Fruit fly (Drosophila melanogaster): ENCODE measurements around the gene CG6293.

Gene CG6293

dm6 chr3R:10265552-10266137 lies 45.8 kb downstream of the CG6293 start (continued):
- TF ChIP-seq Ets96B (tag; optimal IDR thresholded peaks at IDR 0.05) = no peak
- TF ChIP-seq CG6792 (GFP tag; optimal IDR thresholded peaks at IDR 0.05) = peak; percentile 65
- TF ChIP-seq CG6808 (GFP tag; optimal IDR thresholded peaks at IDR 0.05) = no peak
- TF ChIP-seq cyc (GFP tag; optimal IDR thresholded peaks at IDR 0.05) = peak; percentile 70
- peak; percentile 56 for TF ChIP-seq OdsH (GFP tag; optimal IDR thresholded peaks at IDR 0.05)
- no peak for TF ChIP-seq spab (GFP tag; optimal IDR thresholded peaks at IDR 0.05)
- peak; percentile 64 for TF ChIP-seq CG8632 (GFP tag; optimal IDR thresholded peaks at IDR 0.05)
- TF ChIP-seq lz (GFP tag; optimal IDR thresholded peaks at IDR 0.05) = peak; percentile 80
- TF ChIP-seq Sox14 (GFP tag; optimal IDR thresholded peaks at IDR 0.05) = peak; percentile 57
- peak; percentile 22 for TF ChIP-seq Hr4 (GFP tag; optimal IDR thresholded peaks at IDR 0.05)
- peak; percentile 58 for TF ChIP-seq vri (GFP tag; optimal IDR thresholded peaks at IDR 0.05)
- TF ChIP-seq Lpt (GFP tag; optimal IDR thresholded peaks at IDR 0.05) = peak; percentile 48
- peak; percentile 46 for TF ChIP-seq Eip93F (GFP tag; optimal IDR thresholded peaks at IDR 0.05)
- TF ChIP-seq salr (GFP tag; optimal IDR thresholded peaks at IDR 0.05) = peak in 1 of 2 experiments; percentile 24
- TF ChIP-seq CG10631 (GFP tag; optimal IDR thresholded peaks at IDR 0.05) = peak; percentile 69
- TF ChIP-seq pdm3 (GFP tag; optimal IDR thresholded peaks at IDR 0.05) = peak; percentile 52
- TF ChIP-seq Sox15 (GFP tag; optimal IDR thresholded peaks at IDR 0.05) = peak; percentile 19
- TF ChIP-seq CG8119 (GFP tag; IDR thresholded peaks at IDR 0.05) = peak; percentile 79
- TF ChIP-seq acj6 (GFP tag; optimal IDR thresholded peaks at IDR 0.05) = peak; percentile 76
- no peak for TF ChIP-seq fd85E (GFP tag; optimal IDR thresholded peaks at IDR 0.05)
- TF ChIP-seq CG4318 (GFP tag; optimal IDR thresholded peaks at IDR 0.05) = peak; percentile 9
- peak; percentile 65 for TF ChIP-seq CG32006 (GFP tag; optimal IDR thresholded peaks at IDR 0.05)
- peak; percentile 47 for TF ChIP-seq Gug (GFP tag; IDR thresholded peaks at IDR 0.05)
- peak; percentile 20 for TF ChIP-seq fd59A (GFP tag; optimal IDR thresholded peaks at IDR 0.05)
- TF ChIP-seq CG10669 (GFP tag; optimal IDR thresholded peaks at IDR 0.05) = peak; percentile 3
- TF ChIP-seq fkh (GFP tag; optimal IDR thresholded peaks at IDR 0.05) = no peak
- peak; percentile 68 for TF ChIP-seq CG3919 (GFP tag; optimal IDR thresholded peaks at IDR 0.05)
- peak; percentile 46 for TF ChIP-seq CG6276 (GFP tag; optimal IDR thresholded peaks at IDR 0.05)
- TF ChIP-seq svp (GFP tag) = peak; percentile 90
- peak; percentile 62 for TF ChIP-seq net (GFP tag; optimal IDR thresholded peaks at IDR 0.05)
- TF ChIP-seq esn (GFP tag; optimal IDR thresholded peaks at IDR 0.05) = peak; percentile 80
- TF ChIP-seq CG34406 (GFP tag; optimal IDR thresholded peaks at IDR 0.05) = peak; percentile 86
- peak; percentile 18; the same call in 2 of the 3 replicates for TF ChIP-seq CG6163 (GFP tag; IDR thresholded peaks at IDR 0.05)
- TF ChIP-seq Sox102F (GFP tag; optimal IDR thresholded peaks at IDR 0.05) = peak; percentile 74
- no peak for TF ChIP-seq Hr38 (GFP tag; optimal IDR thresholded peaks at IDR 0.05)

dm6 chr3R:10264601-10265421 lies 46.6 kb downstream of the CG6293 start:
- no peak for TF ChIP-seq acj6 (GFP tag; optimal IDR thresholded peaks at IDR 0.05)
- peak; percentile 9 for TF ChIP-seq vri (GFP tag; optimal IDR thresholded peaks at IDR 0.05)
- no peak for TF ChIP-seq CG1621 (tag; optimal IDR thresholded peaks at IDR 0.05)
- no peak for TF ChIP-seq CG6792 (GFP tag; optimal IDR thresholded peaks at IDR 0.05)
- TF ChIP-seq Ets96B (tag; optimal IDR thresholded peaks at IDR 0.05) = no peak
- no peak for TF ChIP-seq CG4318 (GFP tag; optimal IDR thresholded peaks at IDR 0.05)
- no peak for TF ChIP-seq CG16779 (tag; optimal IDR thresholded peaks at IDR 0.05)
- TF ChIP-seq CG3032 (tag; optimal IDR thresholded peaks at IDR 0.05) = no peak
- no peak for TF ChIP-seq ss (GFP tag; optimal IDR thresholded peaks at IDR 0.05)
- no peak for TF ChIP-seq eg (GFP tag; IDR thresholded peaks at IDR 0.05)
- TF ChIP-seq Eip93F (GFP tag; optimal IDR thresholded peaks at IDR 0.05) = no peak
- no peak for TF ChIP-seq esn (GFP tag; optimal IDR thresholded peaks at IDR 0.05)
- no peak for TF ChIP-seq svp (GFP tag)
- no peak for TF ChIP-seq net (GFP tag; optimal IDR thresholded peaks at IDR 0.05)
- TF ChIP-seq CG6163 (GFP tag; IDR thresholded peaks at IDR 0.05) = no peak
- TF ChIP-seq topi (GFP tag; optimal IDR thresholded peaks at IDR 0.05) = no peak
- TF ChIP-seq fkh (GFP tag; optimal IDR thresholded peaks at IDR 0.05) = peak; percentile 63
- TF ChIP-seq CG3919 (GFP tag; optimal IDR thresholded peaks at IDR 0.05) = no peak
- no peak for TF ChIP-seq Hr38 (GFP tag; optimal IDR thresholded peaks at IDR 0.05)
- peak; percentile 59 for TF ChIP-seq Blimp-1 (GFP tag; optimal IDR thresholded peaks at IDR 0.05)
- TF ChIP-seq Met (GFP tag; optimal IDR thresholded peaks at IDR 0.05) = no peak
- TF ChIP-seq dac (GFP tag; optimal IDR thresholded peaks at IDR 0.05) = no peak
- no peak for TF ChIP-seq fd85E (GFP tag; optimal IDR thresholded peaks at IDR 0.05)
- peak; percentile 65 for TF ChIP-seq Eip78C (GFP tag)
- TF ChIP-seq Sox15 (GFP tag; optimal IDR thresholded peaks at IDR 0.05) = no peak
